Worm (Caenorhabditis elegans) whole organism, young adult: ENCODE measurements around the gene C26B9.2.

Source experiments
- B0035.1 ChIP-seq: sonication (generic microtip); optimal IDR thresholded peaks from 2 replicates; lab custom pipeline; 2016; ENCODE audit warnings: missing genetic modification characterization, mild to moderate bottlenecking, missing compliant biosample characterization, missing genotype, missing genetic modification reagents
- C17E4.6 ChIP-seq: fragments of 200-800 bp; sonication (Bioruptor generic); IDR thresholded peaks from 2 replicates; pipeline ENCODE4 v1.3.6; 2022; ENCODE audit warnings: missing genetic modification reagents, missing genetic modification characterization, missing compliant biosample characterization
- F10E7.11 ChIP-seq: sonication (generic microtip); optimal IDR thresholded peaks from 2 replicates; lab custom pipeline; 2017; ENCODE audit warnings: mild to moderate bottlenecking, missing genetic modification characterization, moderate library complexity, missing compliant biosample characterization
- F22D6.2 ChIP-seq: sonication (generic microtip); optimal IDR thresholded peaks from 2 replicates; lab custom pipeline; 2016; ENCODE audit warnings: mild to moderate bottlenecking, missing genetic modification characterization, missing compliant biosample characterization
- F52B5.7 ChIP-seq: sonication (generic microtip); optimal IDR thresholded peaks from 2 replicates; lab custom pipeline; 2016; ENCODE audit warnings: mild to moderate bottlenecking, missing genetic modification characterization, missing compliant biosample characterization
- F55B11.4 ChIP-seq: sonication (generic microtip); optimal IDR thresholded peaks from 2 replicates; lab custom pipeline; 2016; ENCODE audit warnings: missing compliant biosample characterization, missing genetic modification characterization, borderline replicate concordance; ENCODE audit not compliant: insufficient read depth
- K12H6.12 ChIP-seq: fragments of 200-800 bp; sonication (Bioruptor generic); optimal IDR thresholded peaks from 2 replicates; lab custom pipeline; 2018; ENCODE audit warnings: mild to moderate bottlenecking, missing genetic modification characterization, missing compliant biosample characterization
- T07F8.4 ChIP-seq: sonication (generic microtip); optimal IDR thresholded peaks from 2 replicates; lab custom pipeline; 2016; ENCODE audit warnings: mild to moderate bottlenecking, missing genetic modification characterization, moderate library complexity, missing compliant biosample characterization
- Y53G8AR.9 ChIP-seq: fragments of 200-800 bp; sonication (Bioruptor generic); conservative IDR thresholded peaks from 2 replicates; pipeline ENCODE4 v1.3.6; 2022; ENCODE audit warnings: missing genetic modification reagents, missing genetic modification characterization, missing compliant biosample characterization
- Y79H2A.3 ChIP-seq: fragments of 200-800 bp; sonication (Bioruptor generic); conservative IDR thresholded peaks from 2 replicates; pipeline ENCODE4 v1.3.6; 2022; ENCODE audit warnings: missing genetic modification reagents, missing genetic modification characterization, missing compliant biosample characterization
- Y95B8A.8 ChIP-seq: fragments of 200-800 bp; sonication (Bioruptor generic); IDR thresholded peaks from 2 replicates; pipeline ENCODE4 v1.3.6; 2022; ENCODE audit warnings: missing genetic modification reagents, missing genetic modification characterization, missing compliant biosample characterization
- aptf-2 ChIP-seq: fragments of 200-800 bp; sonication (Bioruptor generic); conservative IDR thresholded peaks from 2 replicates; pipeline ENCODE4 v1.3.6; 2022; ENCODE audit warnings: missing genetic modification reagents, missing genetic modification characterization, missing compliant biosample characterization
- atf-7 ChIP-seq: sonication (generic microtip); optimal IDR thresholded peaks from 2 replicates; lab custom pipeline; 2017; ENCODE audit warnings: mild to moderate bottlenecking, missing genetic modification characterization, missing compliant biosample characterization
- attf-3 ChIP-seq: fragments of 200-800 bp; sonication (Bioruptor generic); conservative IDR thresholded peaks from 2 replicates; pipeline ENCODE4 v1.3.6; 2022; ENCODE audit warnings: missing genetic modification reagents, missing genetic modification characterization, missing compliant biosample characterization
- attf-6 ChIP-seq: fragments of 200-800 bp; sonication (Bioruptor generic); IDR thresholded peaks from 2 replicates; pipeline ENCODE4 v1.3.6; 2022; ENCODE audit warnings: missing genetic modification reagents, missing genetic modification characterization, missing compliant biosample characterization
- bed-2 ChIP-seq: fragments of 200-800 bp; sonication (Bioruptor generic); IDR thresholded peaks from 2 replicates; pipeline ENCODE4 v1.3.6; 2022; ENCODE audit warnings: missing genetic modification reagents, missing genetic modification characterization, missing compliant biosample characterization
- cebp-1 ChIP-seq, 2 experiments: fragments of 200-800 bp in 1 of 2; sonication (Bioruptor generic) in 1 of 2; sonication (generic microtip) in 1 of 2; IDR thresholded peaks in 1 of 2; optimal IDR thresholded peaks in 1 of 2; 2 replicates each; pipeline versions ENCODE4 v1.3.6 to Lab custom; 2017 to 2022; ENCODE audit warnings: missing compliant biosample characterization in 2 of 2, missing genetic modification characterization in 2 of 2, mild to moderate bottlenecking in 1 of 2, missing genetic modification reagents in 1 of 2, moderate library complexity in 1 of 2
- cebp-2 ChIP-seq: fragments of 200-800 bp; sonication (Bioruptor generic); IDR thresholded peaks from 2 replicates; pipeline ENCODE4 v1.3.6; 2022; ENCODE audit warnings: missing genetic modification characterization, missing compliant biosample characterization
- ceh-27 ChIP-seq: fragments of 200-800 bp; sonication (Bioruptor generic); optimal IDR thresholded peaks from 2 replicates; lab custom pipeline; 2018; ENCODE audit warnings: mild to moderate bottlenecking, missing genetic modification characterization, moderate library complexity, missing compliant biosample characterization
- ceh-40 ChIP-seq: fragments of 200-800 bp; sonication (Bioruptor generic); IDR thresholded peaks from 2 replicates; pipeline ENCODE4 v1.3.6; 2022; ENCODE audit warnings: missing genetic modification characterization, missing compliant biosample characterization
- ceh-58 ChIP-seq: fragments of 200-800 bp; sonication (Bioruptor generic); IDR thresholded peaks from 2 replicates; pipeline ENCODE4 v1.3.6; 2022; ENCODE audit warnings: missing genetic modification characterization, missing compliant biosample characterization
- chd-7 ChIP-seq: sonication (generic microtip); optimal IDR thresholded peaks from 2 replicates; lab custom pipeline; 2016; ENCODE audit warnings: mild to moderate bottlenecking, missing genetic modification characterization, moderate library complexity, missing compliant biosample characterization
- dox-1 ChIP-seq: fragments of 200-800 bp; sonication (Bioruptor generic); IDR thresholded peaks from 2 replicates; pipeline ENCODE4 v1.3.6; 2022; ENCODE audit warnings: missing genetic modification reagents, missing genetic modification characterization, missing compliant biosample characterization
- egl-44 ChIP-seq: fragments of 200-800 bp; sonication (Bioruptor generic); IDR thresholded peaks from 2 replicates; pipeline ENCODE4 v1.3.6; 2022; ENCODE audit warnings: missing genetic modification reagents, missing genetic modification characterization, missing compliant biosample characterization
- egrh-3 ChIP-seq: fragments of 200-800 bp; sonication (Bioruptor generic); IDR thresholded peaks from 2 replicates; pipeline ENCODE4 v1.3.6; 2022; ENCODE audit warnings: missing genetic modification reagents, missing genetic modification characterization, missing compliant biosample characterization
- ekl-4 ChIP-seq: fragments of 200-800 bp; sonication (Bioruptor generic); IDR thresholded peaks from 2 replicates; pipeline ENCODE4 v1.3.6; 2022; ENCODE audit warnings: missing genetic modification reagents, missing genetic modification characterization, missing compliant biosample characterization
- gei-17 ChIP-seq: fragments of 200-800 bp; sonication (Bioruptor generic); optimal IDR thresholded peaks from 2 replicates; lab custom pipeline; 2018; ENCODE audit warnings: mild to moderate bottlenecking, missing genetic modification characterization, missing compliant biosample characterization
- hrde-1 ChIP-seq: sonication (generic microtip); optimal IDR thresholded peaks from 2 replicates; lab custom pipeline; 2016; ENCODE audit warnings: missing genetic modification characterization, mild to moderate bottlenecking, missing compliant biosample characterization, moderate library complexity, missing genotype, missing genetic modification reagents, borderline replicate concordance
- lag-1 ChIP-seq: fragments of 200-800 bp; sonication (Bioruptor generic); IDR thresholded peaks from 2 replicates; pipeline ENCODE4 v1.3.6; 2022; ENCODE audit warnings: missing genetic modification reagents, missing genetic modification characterization, missing compliant biosample characterization
- lsl-1 ChIP-seq: fragments of 200-800 bp; sonication (Bioruptor generic); optimal IDR thresholded peaks from 2 replicates; lab custom pipeline; 2018; ENCODE audit warnings: mild to moderate bottlenecking, missing genetic modification characterization, moderate library complexity, missing compliant biosample characterization
- madf-6 ChIP-seq: fragments of 200-800 bp; sonication (Bioruptor generic); IDR thresholded peaks from 2 replicates; pipeline ENCODE4 v1.3.6; 2022; ENCODE audit warnings: missing genetic modification reagents, missing genetic modification characterization, missing compliant biosample characterization
- nfyb-1 ChIP-seq: fragments of 200-800 bp; sonication (Bioruptor generic); IDR thresholded peaks from 2 replicates; pipeline ENCODE4 v1.3.6; 2022; ENCODE audit warnings: missing genetic modification reagents, missing genetic modification characterization, missing compliant biosample characterization
- nhr-179 ChIP-seq: sonication (generic microtip); optimal IDR thresholded peaks from 2 replicates; lab custom pipeline; 2016; ENCODE audit warnings: mild to moderate bottlenecking, missing genetic modification characterization, missing compliant biosample characterization
- nhr-27 ChIP-seq: fragments of 200-800 bp; sonication (Bioruptor generic); optimal IDR thresholded peaks from 2 replicates; lab custom pipeline; 2018; ENCODE audit warnings: mild to moderate bottlenecking, missing genetic modification characterization, moderate library complexity, missing compliant biosample characterization
- nhr-80 ChIP-seq: sonication (generic microtip); optimal IDR thresholded peaks from 2 replicates; lab custom pipeline; 2016; ENCODE audit warnings: missing genetic modification characterization, missing compliant biosample characterization
- repo-1 ChIP-seq: sonication (generic microtip); optimal IDR thresholded peaks from 2 replicates; lab custom pipeline; 2017; ENCODE audit warnings: mild to moderate bottlenecking, missing genetic modification characterization, missing compliant biosample characterization
- rpc-1 ChIP-seq, 2 experiments: fragments of 150-350 bp in 1 of 2; sonication (generic microtip) in 1 of 2; optimal IDR thresholded peaks; 2 replicates each; lab custom pipeline; 2014 to 2018; ENCODE audit warnings: missing biosample characterization in 1 of 2, missing genetic modification characterization in 1 of 2, missing genetic modification reagents in 1 of 2, missing genotype in 1 of 2
- sea-2 ChIP-seq: fragments of 200-800 bp; sonication (Bioruptor generic); IDR thresholded peaks from 2 replicates; pipeline ENCODE4 v1.3.6; 2022; ENCODE audit warnings: missing genetic modification characterization, missing compliant biosample characterization
- sptf-2 ChIP-seq: fragments of 200-800 bp; sonication (Bioruptor generic); optimal IDR thresholded peaks from 2 replicates; lab custom pipeline; 2018; ENCODE audit warnings: mild to moderate bottlenecking, missing genetic modification characterization, missing compliant biosample characterization
- tbx-9 ChIP-seq: sonication (generic microtip); optimal IDR thresholded peaks from 2 replicates; lab custom pipeline; 2016; ENCODE audit warnings: borderline replicate concordance, missing genetic modification characterization, inconsistent platforms, missing compliant biosample characterization
- zfh-2 ChIP-seq: fragments of 200-800 bp; sonication (Bioruptor generic); conservative IDR thresholded peaks from 2 replicates; pipeline ENCODE4 v1.3.6; 2022; ENCODE audit warnings: missing genetic modification reagents, missing genetic modification characterization, missing compliant biosample characterization
- ztf-22 ChIP-seq: fragments of 200-800 bp; sonication (Bioruptor generic); optimal IDR thresholded peaks from 2 replicates; lab custom pipeline; 2018; ENCODE audit warnings: mild to moderate bottlenecking, missing genetic modification characterization, moderate library complexity, missing compliant biosample characterization
- ztf-6 ChIP-seq: fragments of 200-800 bp; sonication (Bioruptor generic); IDR thresholded peaks from 2 replicates; pipeline ENCODE4 v1.3.6; 2022; ENCODE audit warnings: missing genetic modification reagents, missing genetic modification characterization, missing compliant biosample characterization

C26B9.2 gene

DNA sequence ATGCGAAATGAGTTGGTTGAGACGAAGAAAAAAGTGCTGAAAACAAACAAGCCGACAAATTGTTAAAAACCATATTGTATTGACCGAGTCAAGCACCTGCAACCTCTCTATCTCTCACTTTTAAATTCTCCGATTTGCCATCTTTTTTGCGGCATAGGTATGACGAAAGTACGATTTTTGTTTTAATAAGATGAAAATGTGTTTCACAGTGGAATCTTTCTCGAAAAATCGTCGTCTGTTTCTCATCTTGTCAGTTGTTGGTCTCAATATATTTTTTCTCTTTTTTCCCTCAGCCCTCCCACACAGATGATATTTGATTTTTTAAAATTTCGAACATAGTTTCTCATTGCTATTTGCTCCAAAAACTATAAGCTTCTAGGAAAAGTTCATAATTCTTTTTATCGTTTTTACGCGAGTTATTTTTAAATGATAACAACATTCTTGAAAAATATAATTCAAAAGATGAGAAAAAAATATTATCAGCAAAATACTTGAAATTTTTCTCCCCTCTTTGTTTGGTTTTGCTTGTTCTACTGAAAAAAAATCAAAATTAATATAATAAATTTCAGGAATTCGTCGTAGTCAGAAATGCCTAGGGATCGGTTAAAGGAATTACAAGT, 8.7 kb downstream of the C26B9.2 start, which contains the start of gene syx-3:
Gene syx-3 (plus strand): TSS at position 570 of the 620 bp plus-strand sequence.
- TF ChIP-seq attf-3 (GFP tag; lab: Robert Waterston, UW) (no peak), nhr-179 (tag; lab: Kevin White, UChicago) (no peak), egl-44 (GFP tag; lab: Robert Waterston, UW) (no peak), ceh-40 (GFP tag; lab: Robert Waterston, UW) (no peak), aptf-2 (GFP tag; lab: Robert Waterston, UW) (no peak), atf-7 (tag; lab: Kevin White, UChicago) (no peak), Y53G8AR.9 (GFP tag; lab: Robert Waterston, UW) (no peak)
- TF ChIP-seq, all 124 proteins: peak for 0

ce11 chrX:5354022-5354876, 14.3 kb downstream of the C26B9.2 start, which contains the start of gene pfn-2:
Gene pfn-2, minus strand, starts transcription at chrX:5354072.
- TF ChIP-seq bed-2 (GFP tag; lab: Robert Waterston, UW) (no peak), F52B5.7 (peak; percentile 16), F55B11.4 (tag; lab: Kevin White, UChicago) (no peak), gei-17 (peak; percentile 53), attf-6 (no peak), zfh-2 (GFP tag; lab: Robert Waterston, UW) (peak; percentile 98), dox-1 (GFP tag; lab: Robert Waterston, UW) (peak; percentile 58; the same call in 1 of the 2 replicates), ceh-27 (peak; percentile 37), chd-7 (tag; lab: Kevin White, UChicago) (peak; percentile 40), rpc-1 (optimal IDR thresholded peaks at IDR 0.05; lab: Kevin White, UChicago) (no peak), rpc-1 (tag; optimal IDR thresholded peaks at IDR 0.05; lab: Kevin White, UChicago) (no peak), nhr-27 (tag; lab: Kevin White, UChicago) (no peak), madf-6 (GFP tag; lab: Robert Waterston, UW) (no peak), nfyb-1 (GFP tag; lab: Robert Waterston, UW) (peak; percentile 69), lag-1 (GFP tag; lab: Robert Waterston, UW) (no peak), cebp-1 (GFP tag; IDR thresholded peaks at IDR 0.05; lab: Robert Waterston, UW) (no peak), cebp-1 (tag; optimal IDR thresholded peaks at IDR 0.05; lab: Kevin White, UChicago) (peak; percentile 48), sptf-2 (no peak), Y79H2A.3 (GFP tag; lab: Robert Waterston, UW) (no peak), K12H6.12 (tag; lab: Kevin White, UChicago) (peak; percentile 13), tbx-9 (tag; lab: Kevin White, UChicago) (no peak), T07F8.4 (tag; lab: Kevin White, UChicago) (no peak), lsl-1 (GFP tag; lab: Kevin White, UChicago) (no peak), atf-7 (tag; lab: Kevin White, UChicago) (no peak), hrde-1 (tag; lab: Kevin White, UChicago) (no peak), C17E4.6 (GFP tag; lab: Robert Waterston, UW) (no peak), ekl-4 (GFP tag; lab: Robert Waterston, UW) (0 out of 2 replicates have a peak, but pooled peaks have one; percentile 35), F22D6.2 (tag; lab: Kevin White, UChicago) (no peak), Y95B8A.8 (GFP tag; lab: Robert Waterston, UW) (no peak), repo-1 (no peak), ztf-22 (GFP tag; lab: Kevin White, UChicago) (no peak), sea-2 (GFP tag; lab: Robert Waterston, UW) (no peak), cebp-2 (GFP tag; lab: Robert Waterston, UW) (no peak), nhr-80 (tag; lab: Kevin White, UChicago) (peak; percentile 79), F10E7.11 (tag; lab: Kevin White, UChicago) (no peak), egrh-3 (peak; percentile 83; the same call in 1 of the 2 replicates), aptf-2 (GFP tag; lab: Robert Waterston, UW) (no peak), ceh-58 (GFP tag; lab: Robert Waterston, UW) (0 out of 2 replicates have a peak, but pooled peaks have one; percentile 49), ztf-6 (GFP tag; lab: Robert Waterston, UW) (no peak), B0035.1 (tag; lab: Kevin White, UChicago) (no peak)
